Worm (Caenorhabditis elegans): ENCODE data around the gene F47D2.11.
"Not testable (repeated sequence)": the region's sequence is repeated elsewhere in the genome, so short reads cannot be mapped to it uniquely, and the experiment has no call there.

- not testable (repeated sequence) for TF ChIP-seq ama-1 (optimal IDR thresholded peaks at IDR 0.05); ets-7 (tag; optimal IDR thresholded peaks at IDR 0.05); F13C5.2 (tag; optimal IDR thresholded peaks at IDR 0.05); aly-1 (tag; optimal IDR thresholded peaks at IDR 0.05); scrt-1 (GFP tag; IDR thresholded peaks at IDR 0.05); flt-1 (GFP tag; IDR thresholded peaks at IDR 0.05)
Measured at ce11 chrV:4284737-4285136, 11.1 kb downstream of the F47D2.11 start, which contains the start of gene srt-19.
